Fruit fly (Drosophila melanogaster) whole organism, embryonic: ENCODE data around the gene CG14100.

Experiments used
- C15 ChIP-seq: fragments of 200-800 bp; sonication (Bioruptor generic); IDR thresholded peaks from 3 replicates; pipeline ENCODE4 v1.3.6; 2022; ENCODE audit warnings: missing biosample characterization, missing genetic modification characterization
- CG10209 ChIP-seq: fragments of 200-800 bp; sonication (Bioruptor generic); optimal IDR thresholded peaks from 3 replicates; lab custom pipeline; 2017; ENCODE audit warnings: missing biosample characterization, mild to moderate bottlenecking, missing genetic modification characterization, missing genetic modification reagents
- CG10267 ChIP-seq: fragments of 200-800 bp; sonication (Bioruptor generic); optimal IDR thresholded peaks from 2 replicates; lab custom pipeline; 2018; ENCODE audit warnings: missing biosample characterization, mild to moderate bottlenecking, missing genetic modification characterization, moderate library complexity
- CG10543 ChIP-seq: fragments of 200-800 bp; sonication (Bioruptor generic); optimal IDR thresholded peaks from 3 replicates; lab custom pipeline; 2017; ENCODE audit warnings: missing biosample characterization, mild to moderate bottlenecking, missing genetic modification characterization, moderate library complexity
- CG13775 ChIP-seq: fragments of 200-800 bp; sonication (Bioruptor generic); optimal IDR thresholded peaks from 3 replicates; lab custom pipeline; 2017; ENCODE audit warnings: missing biosample characterization, mild to moderate bottlenecking, missing genetic modification characterization
- CG16779 ChIP-seq: fragments of 200-800 bp; sonication (Bioruptor generic); IDR thresholded peaks from 2 replicates; pipeline ENCODE4 v1.3.6; 2022; ENCODE audit warnings: missing biosample characterization, missing genetic modification characterization
- CG16815 ChIP-seq: fragments of 200-800 bp; sonication (Bioruptor generic); optimal IDR thresholded peaks from 3 replicates; lab custom pipeline; 2017; ENCODE audit warnings: missing biosample characterization, mild to moderate bottlenecking, missing genetic modification characterization
- CG17361 ChIP-seq: fragments of 200-800 bp; sonication (Bioruptor generic); IDR thresholded peaks from 3 replicates; pipeline ENCODE4 v1.3.6; 2022; ENCODE audit warnings: missing biosample characterization, missing genetic modification characterization
- CG17829 ChIP-seq: fragments of 200-800 bp; optimal IDR thresholded peaks from 2 replicates; lab custom pipeline; 2019; ENCODE audit warnings: missing biosample characterization, mild to moderate bottlenecking, missing genetic modification characterization, moderate library complexity
- CG18262 ChIP-seq: fragments of 200-800 bp; optimal IDR thresholded peaks from 3 replicates; lab custom pipeline; 2019; ENCODE audit warnings: missing biosample characterization, mild to moderate bottlenecking, missing genetic modification characterization, moderate library complexity
- CG2116 ChIP-seq: fragments of 200-800 bp; sonication (Bioruptor generic); optimal IDR thresholded peaks from 3 replicates; lab custom pipeline; 2018; ENCODE audit warnings: missing biosample characterization, mild to moderate bottlenecking, missing genetic modification characterization
- CG2199 ChIP-seq: fragments of 200-800 bp; sonication (Bioruptor generic); IDR thresholded peaks from 3 replicates; pipeline ENCODE4 v1.3.6; 2022; ENCODE audit warnings: missing biosample characterization, missing genetic modification characterization
- CG30020 ChIP-seq: fragments of 200-800 bp; optimal IDR thresholded peaks from 2 replicates; lab custom pipeline; 2019; ENCODE audit warnings: missing biosample characterization, mild to moderate bottlenecking, missing genetic modification characterization, moderate library complexity
- CG3847 ChIP-seq: fragments of 200-800 bp; sonication (Bioruptor generic); IDR thresholded peaks from 2 replicates; pipeline ENCODE4 v1.3.6; 2022; ENCODE audit warnings: missing biosample characterization, missing genetic modification characterization
- CG4360 ChIP-seq: fragments of 200-800 bp; sonication (Bioruptor generic); IDR thresholded peaks from 2 replicates; pipeline ENCODE4 v1.3.6; 2022; ENCODE audit warnings: missing biosample characterization, missing genetic modification characterization
- CG4404 ChIP-seq: fragments of 200-800 bp; sonication (Bioruptor generic); IDR thresholded peaks from 2 replicates; pipeline ENCODE4 v1.3.6; 2022; ENCODE audit warnings: missing biosample characterization, missing genetic modification characterization
- CG6175 ChIP-seq: fragments of 200-800 bp; sonication (Bioruptor generic); IDR thresholded peaks from 3 replicates; pipeline ENCODE4 v1.3.6; 2022; ENCODE audit warnings: missing biosample characterization, missing genetic modification characterization
- CG8388 ChIP-seq: fragments of 200-800 bp; sonication (Bioruptor generic); optimal IDR thresholded peaks from 2 replicates; lab custom pipeline; 2019; ENCODE audit warnings: missing biosample characterization, mild to moderate bottlenecking, missing genetic modification characterization, moderate library complexity
- D ChIP-seq, 2 experiments: fragments of 200-800 bp in 1 of 2; fragments of >200 bp in 1 of 2; sonication (Bioruptor generic) in 1 of 2; optimal IDR thresholded peaks; 2 replicates in 1 of 2; 3 replicates in 1 of 2; lab custom pipeline; 2017; ENCODE audit warnings: mild to moderate bottlenecking in 1 of 2, missing biosample characterization in 1 of 2, missing genetic modification characterization in 1 of 2, missing genetic modification reagents in 1 of 2
- Dref ChIP-seq: fragments of 200-800 bp; sonication (Bioruptor generic); IDR thresholded peaks from 2 replicates; pipeline ENCODE4 v1.3.6; 2022; ENCODE audit warnings: missing biosample characterization, missing genetic modification characterization
- Hmr ChIP-seq: fragments of 200-800 bp; sonication (Bioruptor generic); optimal IDR thresholded peaks from 3 replicates; lab custom pipeline; 2017; ENCODE audit warnings: mild to moderate bottlenecking, missing biosample characterization, missing genetic modification reagents, missing genetic modification characterization
- Med ChIP-seq: fragments of 200-800 bp; sonication (Bioruptor generic); peaks from one replicate; lab custom pipeline; 2016; ENCODE audit warnings: missing biosample characterization, missing genetic modification characterization, mild to moderate bottlenecking, inconsistent platforms, moderate library complexity
- Nf-YC ChIP-seq: fragments of 200-800 bp; optimal IDR thresholded peaks from 3 replicates; lab custom pipeline; 2019; ENCODE audit warnings: missing biosample characterization, mild to moderate bottlenecking, missing genetic modification characterization, moderate library complexity
- Oli ChIP-seq: fragments of 200-800 bp; sonication (Bioruptor generic); optimal IDR thresholded peaks from 2 replicates; lab custom pipeline; 2018; ENCODE audit warnings: missing biosample characterization, mild to moderate bottlenecking, missing genetic modification characterization, moderate library complexity
- Ssrp ChIP-seq: fragments of 200-800 bp; sonication (Bioruptor generic); optimal IDR thresholded peaks from 2 replicates; lab custom pipeline; 2018; ENCODE audit warnings: missing biosample characterization, mild to moderate bottlenecking, missing genetic modification characterization, moderate library complexity
- Stat92E ChIP-seq, 3 experiments: fragments of >200 bp in 2 of 3; fragments of 200-800 bp in 1 of 3; sonication (Bioruptor generic) in 1 of 3; optimal IDR thresholded peaks; 2 replicates each; lab custom pipeline; 2017 to 2019; ENCODE audit warnings: missing biosample characterization in 3 of 3, missing genetic modification characterization in 3 of 3, mild to moderate bottlenecking in 1 of 3, moderate library complexity in 1 of 3
- TFAM ChIP-seq: fragments of 200-800 bp; sonication (Bioruptor generic); optimal IDR thresholded peaks from 2 replicates; lab custom pipeline; 2017; ENCODE audit warnings: missing biosample characterization, missing genetic modification characterization, inconsistent platforms
- Xrp1 ChIP-seq: fragments of 200-800 bp; sonication (Bioruptor generic); IDR thresholded peaks from 2 replicates; pipeline ENCODE4 v1.3.6; 2022; ENCODE audit warnings: missing biosample characterization, missing genetic modification characterization
- amos ChIP-seq: fragments of 200-800 bp; sonication (Bioruptor generic); IDR thresholded peaks from 2 replicates; pipeline ENCODE4 v1.3.6; 2022; ENCODE audit warnings: missing biosample characterization, missing genetic modification characterization; ENCODE audit not compliant: partially characterized antibody
- ara ChIP-seq: fragments of 200-800 bp; sonication (Bioruptor generic); IDR thresholded peaks from 2 replicates; pipeline ENCODE4 v1.3.6; 2022; ENCODE audit warnings: missing biosample characterization, missing genetic modification characterization
- bigmax ChIP-seq: fragments of 200-800 bp; sonication (Bioruptor generic); optimal IDR thresholded peaks from 2 replicates; lab custom pipeline; 2018; ENCODE audit warnings: missing biosample characterization, mild to moderate bottlenecking, missing genetic modification characterization
- chinmo ChIP-seq: fragments of 200-800 bp; sonication (Bioruptor generic); IDR thresholded peaks from 4 replicates; pipeline ENCODE4 v1.3.6; 2022; ENCODE audit warnings: missing biosample characterization, missing genetic modification characterization; ENCODE audit not compliant: partially characterized antibody
- dmrt11E ChIP-seq: fragments of 200-800 bp; sonication (Bioruptor generic); optimal IDR thresholded peaks from 3 replicates; lab custom pipeline; 2018; ENCODE audit warnings: missing biosample characterization, mild to moderate bottlenecking, missing genetic modification characterization, moderate library complexity
- grau ChIP-seq: fragments of 200-800 bp; optimal IDR thresholded peaks from 3 replicates; lab custom pipeline; 2019; ENCODE audit warnings: missing biosample characterization, mild to moderate bottlenecking, missing genetic modification characterization, moderate library complexity
- gsb-n ChIP-seq: fragments of 200-800 bp; sonication (Bioruptor generic); optimal IDR thresholded peaks from 3 replicates; lab custom pipeline; 2018; ENCODE audit warnings: missing biosample characterization, mild to moderate bottlenecking, missing genetic modification characterization
- kni ChIP-seq: fragments of 200-800 bp; sonication (Bioruptor generic); optimal IDR thresholded peaks from 3 replicates; lab custom pipeline; 2017; ENCODE audit warnings: mild to moderate bottlenecking, missing biosample characterization, missing genetic modification reagents, missing genetic modification characterization
- lbe ChIP-seq: fragments of 200-800 bp; sonication (Bioruptor generic); optimal IDR thresholded peaks from 2 replicates; lab custom pipeline; 2016; ENCODE audit warnings: missing biosample characterization, mild to moderate bottlenecking, missing genetic modification characterization
- phol ChIP-seq: fragments of 200-800 bp; sonication (Bioruptor generic); optimal IDR thresholded peaks from 3 replicates; lab custom pipeline; 2018; ENCODE audit warnings: missing biosample characterization, mild to moderate bottlenecking, missing genetic modification characterization, moderate library complexity
- prd ChIP-seq, 3 experiments: fragments of >200 bp in 2 of 3; fragments of 200-800 bp in 1 of 3; sonication (Bioruptor generic) in 1 of 3; optimal IDR thresholded peaks in 2 of 3; IDR thresholded peaks in 1 of 3; 2 replicates in 2 of 3; 3 replicates in 1 of 3; pipeline versions ENCODE4 v1.3.6 to Lab custom; 2017 to 2022; ENCODE audit warnings: missing biosample characterization in 1 of 3, missing genetic modification characterization in 1 of 3
- pzg ChIP-seq: fragments of 200-800 bp; sonication (Bioruptor generic); optimal IDR thresholded peaks from 3 replicates; lab custom pipeline; 2018; ENCODE audit warnings: missing biosample characterization, mild to moderate bottlenecking, missing genetic modification characterization, moderate library complexity
- salm ChIP-seq: fragments of 200-800 bp; sonication (Bioruptor generic); optimal IDR thresholded peaks from 2 replicates; lab custom pipeline; 2018; ENCODE audit warnings: missing biosample characterization, mild to moderate bottlenecking, missing genetic modification characterization
- sqz ChIP-seq: fragments of 200-800 bp; sonication (Bioruptor generic); optimal IDR thresholded peaks from 3 replicates; lab custom pipeline; 2018; ENCODE audit warnings: missing biosample characterization, mild to moderate bottlenecking, missing genetic modification characterization
- vfl ChIP-seq: fragments of 200-800 bp; sonication (Bioruptor generic); optimal IDR thresholded peaks from 2 replicates; lab custom pipeline; 2016; ENCODE audit warnings: missing biosample characterization, missing genetic modification characterization
- vvl ChIP-seq: fragments of 200-800 bp; sonication (Bioruptor generic); IDR thresholded peaks from 2 replicates; pipeline ENCODE4 v1.3.6; 2022; ENCODE audit warnings: missing biosample characterization, missing genetic modification characterization
- wek ChIP-seq: fragments of 200-800 bp; sonication (Bioruptor generic); optimal IDR thresholded peaks from 3 replicates; lab custom pipeline; 2018; ENCODE audit warnings: missing biosample characterization, mild to moderate bottlenecking, missing genetic modification characterization, moderate library complexity
- zen ChIP-seq: fragments of 200-800 bp; sonication (Bioruptor generic); optimal IDR thresholded peaks from 3 replicates; lab custom pipeline; 2018; ENCODE audit warnings: missing biosample characterization, mild to moderate bottlenecking, missing genetic modification characterization, moderate library complexity

CG14100 gene

dm6 chr3L:19557197-19557995 is 32.9 kb downstream of the CG14100 start (continued):
- no peak for TF ChIP-seq prd (optimal IDR thresholded peaks at IDR 0.05; lab: Kevin White, UChicago)
- TF ChIP-seq prd (GFP tag; IDR thresholded peaks at IDR 0.05; lab: Robert Waterston, UW) = peak; percentile 31; the same call in 1 of the 3 replicates
- peak; percentile 64 for TF ChIP-seq CG17829
- peak; percentile 16 for TF ChIP-seq Oli (tag; lab: Kevin White, UChicago)
- peak; percentile 77 for TF ChIP-seq CG17361 (GFP tag; lab: Robert Waterston, UW)
- TF ChIP-seq Hmr (GFP tag; lab: Kevin White, UChicago) = no peak
- peak; percentile 53 for TF ChIP-seq zen (tag; lab: Kevin White, UChicago)
- TF ChIP-seq D (optimal IDR thresholded peaks at IDR 0.05; lab: Kevin White, UChicago) = no peak
- peak; percentile 19 for TF ChIP-seq D (GFP tag; optimal IDR thresholded peaks at IDR 0.05; lab: Kevin White, UChicago)
- peak; percentile 58 for TF ChIP-seq gsb-n
- TF ChIP-seq Nf-YC (tag; lab: Kevin White, UChicago) = no peak
- peak; percentile 88 for TF ChIP-seq dmrt11E
- peak; percentile 37 for TF ChIP-seq Ssrp (tag; lab: Kevin White, UChicago)
- TF ChIP-seq CG16779 (GFP tag; lab: Robert Waterston, UW) = no peak
- TF ChIP-seq Dref (GFP tag; lab: Robert Waterston, UW) = no peak
- 0 out of 4 replicates have a peak, but pooled peaks have one; percentile 63 for TF ChIP-seq chinmo (GFP tag; lab: Robert Waterston, UW)
- TF ChIP-seq CG30020 (tag; lab: Kevin White, UChicago) = peak; percentile 21
- TF ChIP-seq phol (tag; lab: Kevin White, UChicago) = peak; percentile 65
- TF ChIP-seq CG16815 = peak; percentile 24
- peak; percentile 38 for TF ChIP-seq grau (tag; lab: Kevin White, UChicago)
- peak; percentile 33 for TF ChIP-seq CG13775
- TF ChIP-seq Stat92E (GFP tag; optimal IDR thresholded peaks at IDR 0.05; lab: Kevin White, UChicago) = peak in 1 of 3 experiments; percentile 9
- peak; percentile 82 for TF ChIP-seq CG18262
- TF ChIP-seq Xrp1 (GFP tag; lab: Robert Waterston, UW) = peak; percentile 40; the same call in 1 of the 2 replicates
- peak; percentile 43 for TF ChIP-seq lbe (GFP tag; lab: Kevin White, UChicago)
- no peak for TF ChIP-seq bigmax (GFP tag; lab: Kevin White, UChicago)
- peak; percentile 15 for TF ChIP-seq sqz (GFP tag; lab: Kevin White, UChicago)
- TF ChIP-seq salm (tag; lab: Kevin White, UChicago) = no peak
- TF ChIP-seq CG10267 = peak; percentile 51
- peak; percentile 26 for TF ChIP-seq CG10209 (GFP tag; lab: Kevin White, UChicago)
- no peak for TF ChIP-seq C15 (GFP tag; lab: Robert Waterston, UW)
- TF ChIP-seq pzg (GFP tag; lab: Kevin White, UChicago) = no peak
- TF ChIP-seq CG4404 (GFP tag; lab: Robert Waterston, UW) = peak; percentile 45

DNA sequence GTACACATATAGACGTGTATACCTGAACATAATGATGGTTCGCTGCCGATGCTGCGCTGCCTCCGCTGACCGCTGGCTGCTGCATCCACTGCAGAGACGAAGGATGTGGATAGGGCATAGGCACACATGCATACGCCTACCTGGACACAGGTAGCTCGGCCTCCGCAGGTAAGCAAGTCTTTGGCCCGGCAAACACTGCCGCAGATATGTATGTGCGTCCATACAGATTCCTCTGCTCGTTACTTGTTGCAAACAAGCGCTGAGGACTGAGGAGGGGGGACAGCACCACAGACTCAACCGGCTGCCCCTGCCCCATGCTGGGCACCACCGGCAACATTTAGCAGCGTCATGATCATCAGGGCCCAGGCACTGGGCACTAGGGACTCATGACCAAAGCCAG is 33.6 kb downstream of the CG14100 start:
- TF ChIP-seq CG8388 (no peak), vvl (GFP tag; lab: Robert Waterston, UW) (peak; percentile 11; the same call in 1 of the 2 replicates), CG2116 (GFP tag; lab: Kevin White, UChicago) (no peak), vfl (GFP tag; lab: Kevin White, UChicago) (peak; percentile 46), kni (peak; percentile 95), CG4360 (no peak), wek (no peak), D (optimal IDR thresholded peaks at IDR 0.05; lab: Kevin White, UChicago) (peak; percentile 39), D (GFP tag; optimal IDR thresholded peaks at IDR 0.05; lab: Kevin White, UChicago) (no peak), amos (GFP tag; lab: Robert Waterston, UW) (0 out of 2 replicates have a peak, but pooled peaks have one; percentile 8), ara (GFP tag; lab: Robert Waterston, UW) (peak; percentile 28; the same call in 1 of the 2 replicates), TFAM (GFP tag; lab: Kevin White, UChicago) (no peak), zen (tag; lab: Kevin White, UChicago) (peak; percentile 46), Med (GFP tag; lab: Kevin White, UChicago) (peak; percentile 54), CG3847 (GFP tag; lab: Robert Waterston, UW) (no peak), CG6175 (GFP tag; lab: Robert Waterston, UW) (0 out of 3 replicates have a peak, but pooled peaks have one; percentile 21), CG2199 (GFP tag; lab: Robert Waterston, UW) (peak; percentile 30; the same call in 1 of the 3 replicates), CG10543 (GFP tag; lab: Kevin White, UChicago) (peak; percentile 44)
